Fruit fly (Drosophila melanogaster): ENCODE data around the gene CG4408.

The CG4408 gene

dm6 chr3R:23399679-23400078 lies 36.3 kb upstream of the CG4408 start:
- TF ChIP-seq CG4496 (GFP tag; IDR thresholded peaks at IDR 0.05) (0 out of 3 replicates have a peak, but pooled peaks have one; percentile 13), CG10348 (GFP tag; IDR thresholded peaks at IDR 0.05) (no peak), CG8301 (tag; optimal IDR thresholded peaks at IDR 0.05) (peak; percentile 3), CG32121 (GFP tag; IDR thresholded peaks at IDR 0.05) (peak; percentile 36; the same call in 1 of the 2 replicates), CG14655 (GFP tag; optimal IDR thresholded peaks at IDR 0.05) (peak; percentile 7), Ets98B (GFP tag; IDR thresholded peaks at IDR 0.05) (peak; percentile 53)

dm6 chr3R:23398979-23399378 lies 35.6 kb upstream of the CG4408 start:
- TF ChIP-seq CG15710 (tag; optimal IDR thresholded peaks at IDR 0.05), result no peak
- TF ChIP-seq CG9948 (tag; optimal IDR thresholded peaks at IDR 0.05), result no peak
- 0 out of 2 replicates have a peak, but pooled peaks have one; percentile 19 for TF ChIP-seq rn (GFP tag; IDR thresholded peaks at IDR 0.05)
- TF ChIP-seq CG17806 (tag; optimal IDR thresholded peaks at IDR 0.05), result no peak
- no peak for TF ChIP-seq CG8159 (tag; optimal IDR thresholded peaks at IDR 0.05)
- peak; percentile 72 for TF ChIP-seq CG32121 (GFP tag; IDR thresholded peaks at IDR 0.05)
- TF ChIP-seq Pif1B (GFP tag; optimal IDR thresholded peaks at IDR 0.05), result no peak
- TF ChIP-seq CG4496 (GFP tag; IDR thresholded peaks at IDR 0.05), result peak; percentile 72; the same call in 2 of the 3 replicates
- TF ChIP-seq CG10348 (GFP tag; IDR thresholded peaks at IDR 0.05), result peak; percentile 37; the same call in 1 of the 2 replicates
- TF ChIP-seq Pif1A (GFP tag; optimal IDR thresholded peaks at IDR 0.05), result no peak
- no peak for TF ChIP-seq CG8301 (tag; optimal IDR thresholded peaks at IDR 0.05)
- peak; percentile 35; the same call in 1 of the 2 replicates for TF ChIP-seq Ets98B (GFP tag; IDR thresholded peaks at IDR 0.05)
- peak; percentile 77 for TF ChIP-seq fd96Ca (GFP tag; IDR thresholded peaks at IDR 0.05)
- TF ChIP-seq CG12605 (GFP tag; IDR thresholded peaks at IDR 0.05), result peak; percentile 24; the same call in 1 of the 2 replicates
- TF ChIP-seq Snoo (tag; optimal IDR thresholded peaks at IDR 0.05), result no peak
- TF ChIP-seq gl (tag; optimal IDR thresholded peaks at IDR 0.05), result no peak

dm6 chr3R:23396548-23397294 lies 33.3 kb upstream of the CG4408 start:
- TF ChIP-seq gl (tag; optimal IDR thresholded peaks at IDR 0.05), result no peak
- peak; percentile 63 for TF ChIP-seq CG14655 (GFP tag; optimal IDR thresholded peaks at IDR 0.05)
- no peak for TF ChIP-seq CG34367 (tag; optimal IDR thresholded peaks at IDR 0.05)
- TF ChIP-seq CG13204 (GFP tag; optimal IDR thresholded peaks at IDR 0.05), result no peak
- 0 out of 3 replicates have a peak, but pooled peaks have one; percentile 9 for TF ChIP-seq fd96Ca (GFP tag; IDR thresholded peaks at IDR 0.05)
- TF ChIP-seq CG32121 (GFP tag; IDR thresholded peaks at IDR 0.05), result peak; percentile 51; the same call in 1 of the 2 replicates
- no peak for TF ChIP-seq Pif1B (GFP tag; optimal IDR thresholded peaks at IDR 0.05)
- peak; percentile 44 for TF ChIP-seq Ets98B (GFP tag; IDR thresholded peaks at IDR 0.05)
- peak; percentile 51; the same call in 1 of the 3 replicates for TF ChIP-seq CG4496 (GFP tag; IDR thresholded peaks at IDR 0.05)
- peak; percentile 8 for TF ChIP-seq CG9948 (tag; optimal IDR thresholded peaks at IDR 0.05)
- TF ChIP-seq CG12605 (GFP tag; IDR thresholded peaks at IDR 0.05), result 0 out of 2 replicates have a peak, but pooled peaks have one; percentile 18
- TF ChIP-seq rn (GFP tag; IDR thresholded peaks at IDR 0.05), result no peak
- TF ChIP-seq CG17806 (tag; optimal IDR thresholded peaks at IDR 0.05), result peak; percentile 13
- no peak for TF ChIP-seq Snoo (tag; optimal IDR thresholded peaks at IDR 0.05)
- no peak for TF ChIP-seq CG8159 (tag; optimal IDR thresholded peaks at IDR 0.05)
- TF ChIP-seq CG8301 (tag; optimal IDR thresholded peaks at IDR 0.05), result peak; percentile 32

- TF ChIP-seq CG32121 (GFP tag; IDR thresholded peaks at IDR 0.05), result peak; percentile 69
- TF ChIP-seq CG34367 (tag; optimal IDR thresholded peaks at IDR 0.05), result no peak
- peak; percentile 64 for TF ChIP-seq CG12605 (GFP tag; IDR thresholded peaks at IDR 0.05)
- TF ChIP-seq Pif1B (GFP tag; optimal IDR thresholded peaks at IDR 0.05), result no peak
- no peak for TF ChIP-seq CG10348 (GFP tag; IDR thresholded peaks at IDR 0.05)
- TF ChIP-seq CG4496 (GFP tag; IDR thresholded peaks at IDR 0.05), result peak; percentile 67
- peak; percentile 71 for TF ChIP-seq Ets98B (GFP tag; IDR thresholded peaks at IDR 0.05)
- no peak for TF ChIP-seq CG8159 (tag; optimal IDR thresholded peaks at IDR 0.05)
- TF ChIP-seq CG14655 (GFP tag; optimal IDR thresholded peaks at IDR 0.05), result peak; percentile 76
- TF ChIP-seq CG15710 (tag; optimal IDR thresholded peaks at IDR 0.05), result no peak
- TF ChIP-seq fd96Ca (GFP tag; IDR thresholded peaks at IDR 0.05), result 0 out of 3 replicates have a peak, but pooled peaks have one; percentile 28
- TF ChIP-seq D1 (tag; optimal IDR thresholded peaks at IDR 0.05), result no peak
- TF ChIP-seq Snoo (tag; optimal IDR thresholded peaks at IDR 0.05), result no peak
- peak; percentile 44; the same call in 1 of the 2 replicates for TF ChIP-seq rn (GFP tag; IDR thresholded peaks at IDR 0.05)
- TF ChIP-seq CG13204 (GFP tag; optimal IDR thresholded peaks at IDR 0.05), result no peak
- peak; percentile 71 for TF ChIP-seq CG8301 (tag; optimal IDR thresholded peaks at IDR 0.05)
- TF ChIP-seq EcR (GFP tag; optimal IDR thresholded peaks at IDR 0.05), result no peak
- peak; percentile 11 for TF ChIP-seq CG9948 (tag; optimal IDR thresholded peaks at IDR 0.05)
- TF ChIP-seq gl (tag; optimal IDR thresholded peaks at IDR 0.05), result no peak
- TF ChIP-seq Pif1A (GFP tag; optimal IDR thresholded peaks at IDR 0.05), result peak; percentile 51
- no peak for TF ChIP-seq CG17806 (tag; optimal IDR thresholded peaks at IDR 0.05)
Measured at dm6 chr3R:23395720-23396119, 32.3 kb upstream of the CG4408 start.

dm6 chr3R:23393507-23393906 lies 30.1 kb upstream of the CG4408 start:
- TF ChIP-seq CG32121 (GFP tag; IDR thresholded peaks at IDR 0.05) (peak; percentile 35; the same call in 1 of the 2 replicates), CG8301 (tag; optimal IDR thresholded peaks at IDR 0.05) (peak; percentile 34), gl (tag; optimal IDR thresholded peaks at IDR 0.05) (no peak), CG13204 (GFP tag; optimal IDR thresholded peaks at IDR 0.05) (no peak), D1 (tag; optimal IDR thresholded peaks at IDR 0.05) (no peak), CG14655 (GFP tag; optimal IDR thresholded peaks at IDR 0.05) (peak; percentile 33), CG12605 (GFP tag; IDR thresholded peaks at IDR 0.05) (no peak)
